Worm (Caenorhabditis elegans): ENCODE results near the gene T02D1.9.
A peak's percentile ranks its signal among the peaks of the same experiment; 100 is the strongest.

T02D1.9 gene

ce11 chrIV:17435228-17435627 is 27.8 kb upstream of the T02D1.9 start:
- TF ChIP-seq ceh-43 (GFP tag; optimal IDR thresholded peaks at IDR 0.05) (no peak), nhr-2 (tag; optimal IDR thresholded peaks at IDR 0.05) (no peak), lin-13 (tag; optimal IDR thresholded peaks at IDR 0.05) (no peak), mls-2 (tag; optimal IDR thresholded peaks at IDR 0.05) (no peak), drap-1 (GFP tag; optimal IDR thresholded peaks at IDR 0.05) (no peak), M03D4.4 (tag; optimal IDR thresholded peaks at IDR 0.05) (no peak), zip-8 (tag; optimal IDR thresholded peaks at IDR 0.05) (no peak), elt-3 (tag; optimal IDR thresholded peaks at IDR 0.05) (no peak), ceh-83 (GFP tag; optimal IDR thresholded peaks at IDR 0.05) (no peak)

- TF ChIP-seq pha-4 (tag; optimal IDR thresholded peaks at IDR 0.05): no peak
- no peak for TF ChIP-seq unc-39 (tag; optimal IDR thresholded peaks at IDR 0.05)
- no peak for TF ChIP-seq ham-2 (GFP tag; optimal IDR thresholded peaks at IDR 0.05)
- TF ChIP-seq mep-1 (tag; optimal IDR thresholded peaks at IDR 0.05): no peak
- TF ChIP-seq nhr-28 (tag; optimal IDR thresholded peaks at IDR 0.05): no peak
- TF ChIP-seq lsy-2 (tag; optimal IDR thresholded peaks at IDR 0.05): no peak
- TF ChIP-seq ztf-11 (tag; optimal IDR thresholded peaks at IDR 0.05): no peak
- TF ChIP-seq nhr-76 (tag; optimal IDR thresholded peaks at IDR 0.05): no peak
- TF ChIP-seq mab-5 (tag; optimal IDR thresholded peaks at IDR 0.05): no peak
- no peak for TF ChIP-seq nhr-12 (tag; optimal IDR thresholded peaks at IDR 0.05)
- TF ChIP-seq hlh-1 (tag; optimal IDR thresholded peaks at IDR 0.05): no peak
- TF ChIP-seq lin-13 (tag; optimal IDR thresholded peaks at IDR 0.05): no peak
- no peak for TF ChIP-seq flh-1 (GFP tag; optimal IDR thresholded peaks at IDR 0.05)
- no peak for TF ChIP-seq zip-8 (tag; optimal IDR thresholded peaks at IDR 0.05)
- TF ChIP-seq elt-1 (tag; optimal IDR thresholded peaks at IDR 0.05; ENCODE audit: borderline replicate concordance, insufficient read depth): no peak
- TF ChIP-seq ceh-39 (tag; optimal IDR thresholded peaks at IDR 0.05): no peak
- TF ChIP-seq drap-1 (GFP tag; optimal IDR thresholded peaks at IDR 0.05): no peak
- no peak for TF ChIP-seq nhr-237 (tag; optimal IDR thresholded peaks at IDR 0.05)
Measured at ce11 chrIV:17432223-17432826, 24.9 kb upstream of the T02D1.9 start.

DNA sequence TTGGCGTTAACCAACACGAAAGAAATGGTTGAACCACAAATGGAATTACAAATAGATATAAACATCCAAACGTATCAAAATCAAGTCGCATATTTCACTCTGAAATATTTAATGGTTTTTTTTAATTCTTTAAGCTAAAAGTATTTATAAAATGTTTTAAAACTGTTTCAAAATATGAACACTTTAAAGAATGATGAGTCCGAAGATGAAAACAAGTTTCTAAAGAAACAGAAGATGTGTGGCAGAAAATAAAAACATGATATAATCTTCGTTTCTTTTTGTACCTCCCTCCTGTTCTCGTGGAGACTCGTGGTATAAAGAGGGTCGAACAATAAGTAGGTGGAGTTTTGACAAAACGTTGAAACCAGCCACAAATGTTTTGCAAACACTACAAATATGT is 23.9 kb upstream of the T02D1.9 start, which contains the start of gene lact-6:
Gene lact-6, minus strand, starts transcription at position 101 of the 400 bp plus-strand sequence.
- TF ChIP-seq ceh-43 (GFP tag; optimal IDR thresholded peaks at IDR 0.05) (no peak), sem-2 (GFP tag; optimal IDR thresholded peaks at IDR 0.05) (no peak), mab-5 (tag; optimal IDR thresholded peaks at IDR 0.05) (no peak), ztf-11 (tag; optimal IDR thresholded peaks at IDR 0.05) (no peak), lin-32 (GFP tag; optimal IDR thresholded peaks at IDR 0.05) (no peak), cnd-1 (tag; optimal IDR thresholded peaks at IDR 0.05) (no peak), hlh-1 (tag; optimal IDR thresholded peaks at IDR 0.05) (no peak), tbx-8 (GFP tag; optimal IDR thresholded peaks at IDR 0.05) (no peak), sptf-1 (tag; optimal IDR thresholded peaks at IDR 0.05) (no peak), nhr-237 (tag; optimal IDR thresholded peaks at IDR 0.05) (no peak), nhr-76 (tag; optimal IDR thresholded peaks at IDR 0.05) (no peak)

DNA sequence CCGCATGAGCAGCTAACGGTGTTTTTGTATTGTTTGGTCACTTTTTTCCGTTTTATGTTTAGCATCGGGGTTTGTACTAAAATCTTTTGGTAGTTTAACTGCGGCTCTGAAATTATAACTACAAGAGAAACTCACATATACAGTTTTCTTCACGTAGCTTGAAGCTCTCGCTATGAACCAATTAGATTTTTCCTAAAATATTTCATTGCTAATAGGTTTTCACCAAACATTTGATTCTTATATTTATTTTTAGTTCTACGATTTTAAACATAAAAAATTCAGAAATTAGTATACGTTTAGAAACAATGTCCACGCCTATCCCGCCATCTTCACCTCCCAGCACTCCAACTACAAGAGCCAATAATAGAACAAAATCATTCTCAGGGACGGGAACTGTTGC is 20.0 kb upstream of the T02D1.9 start, which contains the start of gene C06A12.3:
Gene C06A12.3, plus strand, starts transcription at position 301 of the 400 bp plus-strand sequence.
- no peak for TF ChIP-seq unc-39 (tag; optimal IDR thresholded peaks at IDR 0.05)
- no peak for TF ChIP-seq ceh-43 (GFP tag; optimal IDR thresholded peaks at IDR 0.05)
- no peak for TF ChIP-seq nhr-237 (tag; optimal IDR thresholded peaks at IDR 0.05)
- TF ChIP-seq flh-1 (GFP tag; optimal IDR thresholded peaks at IDR 0.05): no peak
- no peak for TF ChIP-seq ham-2 (GFP tag; optimal IDR thresholded peaks at IDR 0.05)
- TF ChIP-seq pha-4 (tag; optimal IDR thresholded peaks at IDR 0.05): no peak

ce11 chrIV:17426970-17427369 is 19.6 kb upstream of the T02D1.9 start:
- peak; percentile 17 for TF ChIP-seq ces-1 (GFP tag; optimal IDR thresholded peaks at IDR 0.05)
- TF ChIP-seq mep-1 (tag; optimal IDR thresholded peaks at IDR 0.05): no peak
- no peak for TF ChIP-seq snpc-4 (tag; optimal IDR thresholded peaks at IDR 0.05)

DNA sequence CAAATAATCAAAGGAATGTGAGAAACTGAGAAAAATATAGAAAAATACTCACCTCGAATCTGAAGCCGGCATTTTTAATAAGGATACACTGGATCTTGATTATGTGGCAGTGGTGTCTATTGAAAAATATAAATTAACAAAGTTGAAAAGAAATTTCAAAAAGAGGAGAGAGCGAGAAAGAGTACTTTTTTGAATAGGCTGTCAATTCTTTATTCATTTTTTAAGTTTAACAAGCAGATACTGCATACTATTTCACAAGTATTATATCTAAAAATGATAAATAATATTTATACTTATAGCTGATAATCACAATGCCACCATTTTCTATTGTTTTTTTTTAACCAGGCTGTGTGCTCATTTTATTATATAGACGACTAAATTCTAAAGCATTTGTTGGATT is 10.3 kb upstream of the T02D1.9 start, which contains the start of gene npr-26:
Gene npr-26, minus strand, starts transcription at position 101 of the 400 bp plus-strand sequence.
- no peak for TF ChIP-seq M03D4.4 (tag; optimal IDR thresholded peaks at IDR 0.05)
- no peak for TF ChIP-seq elt-3 (tag; optimal IDR thresholded peaks at IDR 0.05)
- no peak for TF ChIP-seq flh-1 (GFP tag; optimal IDR thresholded peaks at IDR 0.05)
- no peak for TF ChIP-seq drap-1 (GFP tag; optimal IDR thresholded peaks at IDR 0.05)
- TF ChIP-seq sptf-1 (tag; optimal IDR thresholded peaks at IDR 0.05): no peak
- TF ChIP-seq zip-8 (tag; optimal IDR thresholded peaks at IDR 0.05): no peak
- TF ChIP-seq blmp-1 (tag; optimal IDR thresholded peaks at IDR 0.05): no peak
- TF ChIP-seq hlh-1 (tag; optimal IDR thresholded peaks at IDR 0.05): no peak
- no peak for TF ChIP-seq nhr-76 (tag; optimal IDR thresholded peaks at IDR 0.05)
- no peak for TF ChIP-seq nhr-12 (tag; optimal IDR thresholded peaks at IDR 0.05)
- TF ChIP-seq mab-5 (tag; optimal IDR thresholded peaks at IDR 0.05): no peak

All from whole organism, mixed stage, embryonic.